Worm (Caenorhabditis elegans) whole organism, L4 larva: ENCODE data around the gene F54D8.6.

Source experiments
- ama-1 ChIP-seq: fragments of 150-350 bp; optimal IDR thresholded peaks from 2 replicates; lab custom pipeline; 2014; ENCODE audit warnings: inconsistent platforms, mixed read lengths
- lin-1 ChIP-seq: fragments of 200-800 bp; sonication (Bioruptor generic); IDR thresholded peaks from 2 replicates; pipeline ENCODE4 v1.3.6; 2022; ENCODE audit warnings: missing genetic modification reagents, missing genetic modification characterization, missing compliant biosample characterization

- TF ChIP-seq lin-1 (GFP tag; lab: Robert Waterston, UW), result no peak
- TF ChIP-seq ama-1 (lab: Kevin White, UChicago), result no peak
Measured at ce11 chrIII:5140559-5140958, 37.8 kb downstream of the F54D8.6 start.
